Worm (Caenorhabditis elegans) whole organism, L3 larva: ENCODE results near the gene B0252.3.

Experiments used
- R02D3.7 ChIP-seq: fragments of 150-350 bp; optimal IDR thresholded peaks from 2 replicates; lab custom pipeline; 2014; ENCODE audit warnings: missing biosample characterization, missing genetic modification characterization
- ZK546.5 ChIP-seq: sonication (generic microtip); optimal IDR thresholded peaks from 2 replicates; lab custom pipeline; 2017; ENCODE audit warnings: missing biosample characterization, missing genetic modification characterization
- aly-2 ChIP-seq: fragments of 150-350 bp; optimal IDR thresholded peaks from 2 replicates; lab custom pipeline; 2014; ENCODE audit warnings: missing biosample characterization, missing genetic modification characterization
- ama-1 ChIP-seq: fragments of 150-350 bp; optimal IDR thresholded peaks from 2 replicates; lab custom pipeline; 2018
- ceh-16 ChIP-seq: sonication (generic microtip); optimal IDR thresholded peaks from 2 replicates; lab custom pipeline; 2017; ENCODE audit warnings: missing biosample characterization, missing genetic modification characterization
- ceh-28 ChIP-seq: fragments of 150-350 bp; optimal IDR thresholded peaks from 2 replicates; lab custom pipeline; 2014; ENCODE audit warnings: missing biosample characterization, missing genetic modification reagents, missing genetic modification characterization
- ceh-82 ChIP-seq: fragments of 150-350 bp; optimal IDR thresholded peaks from 2 replicates; lab custom pipeline; 2014; ENCODE audit warnings: missing biosample characterization, missing genetic modification characterization
- ceh-9 ChIP-seq: sonication (generic microtip); optimal IDR thresholded peaks from 2 replicates; lab custom pipeline; 2018; ENCODE audit warnings: missing biosample characterization, missing genetic modification characterization
- daf-12 ChIP-seq: fragments of 150-350 bp; optimal IDR thresholded peaks from 2 replicates; lab custom pipeline; 2014; ENCODE audit warnings: missing biosample characterization, missing genetic modification reagents, missing genetic modification characterization
- egl-27 ChIP-seq: sonication (generic microtip); optimal IDR thresholded peaks from 4 replicates; lab custom pipeline; 2017; ENCODE audit warnings: missing biosample characterization, missing genetic modification reagents, missing genetic modification characterization
- elt-1 ChIP-seq: fragments of 150-350 bp; optimal IDR thresholded peaks from 2 replicates; lab custom pipeline; 2014; ENCODE audit warnings: missing biosample characterization, missing genetic modification characterization
- elt-2 ChIP-seq: sonication (generic microtip); optimal IDR thresholded peaks from 2 replicates; lab custom pipeline; 2016; ENCODE audit warnings: missing genetic modification reagents, mild to moderate bottlenecking, missing genetic modification characterization, missing compliant biosample characterization
- elt-3 ChIP-seq, 3 experiments: fragments of 150-350 bp in 1 of 3; sonication (generic microtip) in 2 of 3; optimal IDR thresholded peaks; 2 replicates in 2 of 3; 4 replicates in 1 of 3; lab custom pipeline; 2014 to 2017; ENCODE audit warnings: missing biosample characterization in 3 of 3, missing genetic modification characterization in 3 of 3
- eor-1 ChIP-seq, 2 experiments: fragments of 150-350 bp; optimal IDR thresholded peaks; 2 replicates each; lab custom pipeline; 2014 to 2018; ENCODE audit warnings: missing biosample characterization in 2 of 2, missing genetic modification characterization in 2 of 2
- fkh-10 ChIP-seq: sonication (generic microtip); optimal IDR thresholded peaks from 2 replicates; lab custom pipeline; 2017; ENCODE audit warnings: missing biosample characterization, missing genetic modification reagents, missing genetic modification characterization
- fos-1 ChIP-seq: fragments of 150-350 bp; optimal IDR thresholded peaks from 2 replicates; lab custom pipeline; 2014; ENCODE audit warnings: missing biosample characterization, missing genetic modification characterization
- jun-1 ChIP-seq: fragments of 150-350 bp; optimal IDR thresholded peaks from 2 replicates; lab custom pipeline; 2014; ENCODE audit warnings: missing biosample characterization, missing genetic modification reagents, missing genetic modification characterization
- lin-15B ChIP-seq: fragments of 150-350 bp; optimal IDR thresholded peaks from 2 replicates; lab custom pipeline; 2014; ENCODE audit warnings: missing biosample characterization, missing genetic modification characterization
- lin-39 ChIP-seq: fragments of 150-350 bp; optimal IDR thresholded peaks from 2 replicates; lab custom pipeline; 2018; ENCODE audit warnings: missing biosample characterization, missing genetic modification reagents, missing genetic modification characterization
- lsy-12 ChIP-seq: sonication (generic microtip); optimal IDR thresholded peaks from 2 replicates; lab custom pipeline; 2016; ENCODE audit warnings: mild to moderate bottlenecking, missing genetic modification characterization, missing compliant biosample characterization
- mdl-1 ChIP-seq: fragments of 150-350 bp; optimal IDR thresholded peaks from 2 replicates; lab custom pipeline; 2014; ENCODE audit warnings: missing biosample characterization, missing genetic modification characterization
- nfya-1 ChIP-seq: sonication (generic microtip); optimal IDR thresholded peaks from 2 replicates; lab custom pipeline; 2017; ENCODE audit warnings: missing genetic modification characterization, mild to moderate bottlenecking, missing compliant biosample characterization, antibody characterized with exemption, moderate library complexity; ENCODE audit not compliant: insufficient read depth
- nhr-12 ChIP-seq: fragments of 150-350 bp; optimal IDR thresholded peaks from 2 replicates; lab custom pipeline; 2014; ENCODE audit warnings: missing biosample characterization, missing genetic modification characterization
- nhr-23 ChIP-seq: fragments of 150-350 bp; optimal IDR thresholded peaks from 2 replicates; lab custom pipeline; 2014; ENCODE audit warnings: missing biosample characterization, missing genetic modification reagents, missing genetic modification characterization
- nhr-237 ChIP-seq: fragments of 150-350 bp; optimal IDR thresholded peaks from 2 replicates; lab custom pipeline; 2014; ENCODE audit warnings: missing biosample characterization, missing genetic modification characterization
- nhr-25 ChIP-seq: sonication (generic microtip); optimal IDR thresholded peaks from 2 replicates; lab custom pipeline; 2017; ENCODE audit warnings: missing biosample characterization, missing genetic modification characterization
- nhr-43 ChIP-seq: sonication (generic microtip); optimal IDR thresholded peaks from 2 replicates; lab custom pipeline; 2016; ENCODE audit warnings: mild to moderate bottlenecking, missing genetic modification characterization, missing compliant biosample characterization; ENCODE audit not compliant: poor library complexity, severe bottlenecking
- nhr-67 ChIP-seq: fragments of 150-350 bp; optimal IDR thresholded peaks from 2 replicates; lab custom pipeline; 2014; ENCODE audit warnings: missing biosample characterization, missing genetic modification characterization
- nhr-76 ChIP-seq: fragments of 150-350 bp; sonication (generic microtip); optimal IDR thresholded peaks from 5 replicates; lab custom pipeline; 2014; ENCODE audit warnings: missing biosample characterization, missing genetic modification characterization
- nhr-77 ChIP-seq: fragments of 150-350 bp; optimal IDR thresholded peaks from 2 replicates; lab custom pipeline; 2014; ENCODE audit warnings: missing biosample characterization, missing genetic modification characterization
- pha-4 ChIP-seq: fragments of 150-350 bp; optimal IDR thresholded peaks from 2 replicates; lab custom pipeline; 2014; ENCODE audit warnings: missing biosample characterization, missing genetic modification reagents, missing genetic modification characterization
- pqm-1 ChIP-seq: fragments of 150-350 bp; optimal IDR thresholded peaks from 2 replicates; lab custom pipeline; 2017; ENCODE audit warnings: missing biosample characterization, missing genetic modification characterization, inconsistent platforms
- sea-2 ChIP-seq: fragments of 150-350 bp; sonication (generic microtip); optimal IDR thresholded peaks from 4 replicates; lab custom pipeline; 2014; ENCODE audit warnings: missing biosample characterization, missing genetic modification reagents, missing genetic modification characterization
- skn-1 ChIP-seq: fragments of 150-350 bp; optimal IDR thresholded peaks from 2 replicates; lab custom pipeline; 2014; ENCODE audit warnings: missing biosample characterization, missing genetic modification characterization
- snpc-4 ChIP-seq: fragments of 150-350 bp; optimal IDR thresholded peaks from 2 replicates; lab custom pipeline; 2014; ENCODE audit warnings: missing biosample characterization, missing genetic modification characterization
- tbx-2 ChIP-seq: sonication (generic microtip); optimal IDR thresholded peaks from 2 replicates; lab custom pipeline; 2016; ENCODE audit warnings: mild to moderate bottlenecking, missing genetic modification characterization, missing compliant biosample characterization
- zag-1 ChIP-seq: fragments of 150-350 bp; optimal IDR thresholded peaks from 2 replicates; lab custom pipeline; 2014; ENCODE audit warnings: missing biosample characterization, missing genetic modification characterization
- ztf-11 ChIP-seq: fragments of 150-350 bp; optimal IDR thresholded peaks from 2 replicates; lab custom pipeline; 2014; ENCODE audit warnings: missing biosample characterization, missing genetic modification characterization

The B0252.3 gene

ce11 chrII:6888211-6888610 is 19.3 kb downstream of the B0252.3 start:
- TF ChIP-seq nhr-12 (tag; lab: Kevin White, UChicago) (no peak), elt-1 (no peak), nhr-23 (peak; percentile 65), lsy-12 (tag; lab: Kevin White, UChicago) (peak; percentile 38), ama-1 (peak; percentile 91), eor-1 (tag; optimal IDR thresholded peaks at IDR 0.05; lab: Kevin White, UChicago) (no peak), zag-1 (tag; lab: Kevin White, UChicago) (no peak), mdl-1 (tag; lab: Kevin White, UChicago) (no peak), tbx-2 (tag; lab: Kevin White, UChicago) (peak; percentile 29), ceh-9 (tag; lab: Kevin White, UChicago) (no peak), lin-39 (tag; lab: Kevin White, UChicago) (no peak), lin-15B (tag; lab: Kevin White, UChicago) (no peak), nhr-67 (tag; lab: Kevin White, UChicago) (no peak), nhr-76 (peak; percentile 4), nhr-237 (tag; lab: Kevin White, UChicago) (no peak), nfya-1 (tag; lab: Kevin White, UChicago) (peak; percentile 21), elt-2 (tag; lab: Kevin White, UChicago) (peak; percentile 66), pha-4 (peak; percentile 73), fkh-10 (no peak), sea-2 (GFP tag; lab: Kevin White, UChicago) (no peak), elt-3 (tag; optimal IDR thresholded peaks at IDR 0.05; lab: Kevin White, UChicago) (no peak), fos-1 (tag; lab: Kevin White, UChicago) (no peak), R02D3.7 (tag; lab: Kevin White, UChicago) (no peak), ZK546.5 (tag; lab: Kevin White, UChicago) (no peak), jun-1 (tag; lab: Kevin White, UChicago) (peak; percentile 10), pqm-1 (tag; lab: Kevin White, UChicago) (peak; percentile 63), nhr-43 (peak; percentile 78)

ce11 chrII:6887319-6888005 is 20.1 kb downstream of the B0252.3 start, which contains the start of gene pmp-2:
Gene pmp-2, minus strand, starts transcription at chrII:6887805.
- TF ChIP-seq pqm-1 (tag; lab: Kevin White, UChicago) (peak; percentile 8), elt-2 (tag; lab: Kevin White, UChicago) (peak; percentile 40), nhr-23 (peak; percentile 11), nhr-76 (peak; percentile 42), lin-15B (tag; lab: Kevin White, UChicago) (no peak), ceh-28 (peak; percentile 6), aly-2 (tag; lab: Kevin White, UChicago) (no peak), nfya-1 (tag; lab: Kevin White, UChicago) (no peak), nhr-25 (tag; lab: Kevin White, UChicago) (no peak), nhr-43 (peak; percentile 18), ceh-16 (no peak), mdl-1 (tag; lab: Kevin White, UChicago) (no peak), nhr-77 (tag; lab: Kevin White, UChicago) (no peak), tbx-2 (tag; lab: Kevin White, UChicago) (no peak), daf-12 (tag; lab: Kevin White, UChicago) (no peak), skn-1 (no peak), zag-1 (tag; lab: Kevin White, UChicago) (no peak), fos-1 (tag; lab: Kevin White, UChicago) (no peak)

- no peak for TF ChIP-seq pha-4
- TF ChIP-seq elt-2 (tag; lab: Kevin White, UChicago) = peak; percentile 64
- no peak for TF ChIP-seq snpc-4 (tag; lab: Kevin White, UChicago)
- TF ChIP-seq nhr-43 = no peak
- TF ChIP-seq egl-27 (tag; lab: Kevin White, UChicago) = no peak
- no peak for TF ChIP-seq fkh-10
- no peak for TF ChIP-seq aly-2 (tag; lab: Kevin White, UChicago)
- TF ChIP-seq ztf-11 (tag; lab: Kevin White, UChicago) = no peak
- TF ChIP-seq ceh-82 (tag; lab: Kevin White, UChicago) = no peak
These were observed 23.0 kb downstream of the B0252.3 start for ce11 chrII:6884568-6884967.
